Worm (Caenorhabditis elegans): ENCODE results near the gene Y55F3AM.13.

The Y55F3AM.13 gene

DNA sequence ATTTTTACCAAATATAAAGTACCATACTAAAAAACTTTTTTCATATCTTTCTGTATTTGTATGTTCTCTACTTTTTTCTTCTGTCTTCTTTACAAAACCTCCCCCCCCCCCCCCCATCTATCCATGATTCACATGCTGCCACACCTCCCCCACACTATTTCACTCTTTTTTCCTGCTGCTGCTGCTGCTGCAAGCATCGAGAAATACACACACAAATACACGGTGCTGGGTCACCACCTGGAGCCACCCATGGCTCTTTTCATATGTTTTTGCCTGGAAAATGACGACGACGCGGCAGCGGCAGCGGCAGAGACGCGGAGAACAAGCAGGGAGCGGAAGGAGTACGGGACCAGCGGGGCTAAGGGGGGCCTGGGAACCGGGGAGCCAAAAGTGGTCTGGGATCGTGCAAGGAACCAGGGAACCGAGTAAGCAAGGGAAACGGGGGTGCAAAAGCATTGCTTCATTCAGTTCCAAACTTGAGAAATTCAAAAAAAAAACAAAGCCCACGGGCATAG is 12.7 kb upstream of the Y55F3AM.13 start:
- TF ChIP-seq zfh-2 (GFP tag; conservative IDR thresholded peaks at IDR 0.05) (peak; percentile 89), egrh-3 (GFP tag; IDR thresholded peaks at IDR 0.05) (peak; percentile 80; the same call in 1 of the 2 replicates), F39B2.1 (GFP tag; IDR thresholded peaks at IDR 0.05) (no peak), nhr-179 (tag; optimal IDR thresholded peaks at IDR 0.05) (no peak), T07F8.4 (tag; optimal IDR thresholded peaks at IDR 0.05) (no peak), bed-2 (GFP tag; IDR thresholded peaks at IDR 0.05) (no peak), D2030.7 (GFP tag; IDR thresholded peaks at IDR 0.05) (no peak), zim-3 (tag; optimal IDR thresholded peaks at IDR 0.05) (no peak), ztf-3 (GFP tag; optimal IDR thresholded peaks at IDR 0.05) (no peak), pbrm-1 (GFP tag; IDR thresholded peaks at IDR 0.05) (no peak), die-1 (tag; optimal IDR thresholded peaks at IDR 0.05) (no peak), mel-28 (tag; optimal IDR thresholded peaks at IDR 0.05; ENCODE audit: borderline replicate concordance) (no peak), F37B4.10 (GFP tag; IDR thresholded peaks at IDR 0.05) (0 out of 2 replicates have a peak, but pooled peaks have one; percentile 15), madf-8 (GFP tag; conservative IDR thresholded peaks at IDR 0.05) (no peak)

DNA sequence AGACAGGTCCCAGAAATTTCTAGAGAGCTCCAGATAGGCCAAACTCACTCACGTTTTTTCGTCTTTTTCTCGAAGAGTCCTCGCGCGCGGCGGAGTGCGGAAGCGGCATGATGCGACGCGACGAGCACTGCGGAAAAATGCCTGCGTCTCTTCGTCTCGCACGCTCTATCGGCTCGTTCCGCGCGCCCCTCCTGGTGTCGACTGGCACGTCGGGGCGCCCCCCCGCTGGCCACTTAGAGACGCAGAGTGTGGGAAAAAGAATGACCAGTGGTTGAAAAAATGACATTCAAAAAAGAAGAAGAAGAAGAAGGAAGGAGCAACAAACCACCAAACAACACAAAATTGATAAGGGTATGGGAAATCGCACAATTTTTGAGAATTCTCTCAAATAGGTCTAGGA is 11.3 kb upstream of the Y55F3AM.13 start, which contains the start of gene znf-782:
TSS of gene znf-782 (minus strand) at position 96 of the 400 bp plus-strand sequence.
- 0 out of 2 replicates have a peak, but pooled peaks have one; percentile 19 for TF ChIP-seq mcd-1 (GFP tag; IDR thresholded peaks at IDR 0.05)
- peak; percentile 90 for TF ChIP-seq egrh-3 (GFP tag; IDR thresholded peaks at IDR 0.05)
- 0 out of 2 replicates have a peak, but pooled peaks have one; percentile 41 for TF ChIP-seq nfyb-1 (GFP tag; IDR thresholded peaks at IDR 0.05)
- TF ChIP-seq ceh-27 (GFP tag; optimal IDR thresholded peaks at IDR 0.05) = no peak
- no peak for TF ChIP-seq ekl-4 (GFP tag; IDR thresholded peaks at IDR 0.05)
- TF ChIP-seq hmg-1.2 (GFP tag; IDR thresholded peaks at IDR 0.05) = peak; percentile 81
- peak; percentile 49; the same call in 1 of the 2 replicates for TF ChIP-seq dox-1 (GFP tag; IDR thresholded peaks at IDR 0.05)
- peak; percentile 96 for TF ChIP-seq zfh-2 (GFP tag; conservative IDR thresholded peaks at IDR 0.05)
- TF ChIP-seq dpl-1 (GFP tag; optimal IDR thresholded peaks at IDR 0.05) = no peak
- TF ChIP-seq attf-5 (GFP tag; optimal IDR thresholded peaks at IDR 0.05) = peak; percentile 14
- no peak for TF ChIP-seq cebp-1 (GFP tag; IDR thresholded peaks at IDR 0.05)
- peak; percentile 4 for TF ChIP-seq cebp-1 (tag; optimal IDR thresholded peaks at IDR 0.05)
- TF ChIP-seq tbp1 (GFP tag; optimal IDR thresholded peaks at IDR 0.05) = no peak
- no peak for TF ChIP-seq F55B11.4 (tag; optimal IDR thresholded peaks at IDR 0.05; ENCODE audit: borderline replicate concordance, insufficient read depth)
- TF ChIP-seq nhr-80 (tag; optimal IDR thresholded peaks at IDR 0.05) = peak; percentile 68

DNA sequence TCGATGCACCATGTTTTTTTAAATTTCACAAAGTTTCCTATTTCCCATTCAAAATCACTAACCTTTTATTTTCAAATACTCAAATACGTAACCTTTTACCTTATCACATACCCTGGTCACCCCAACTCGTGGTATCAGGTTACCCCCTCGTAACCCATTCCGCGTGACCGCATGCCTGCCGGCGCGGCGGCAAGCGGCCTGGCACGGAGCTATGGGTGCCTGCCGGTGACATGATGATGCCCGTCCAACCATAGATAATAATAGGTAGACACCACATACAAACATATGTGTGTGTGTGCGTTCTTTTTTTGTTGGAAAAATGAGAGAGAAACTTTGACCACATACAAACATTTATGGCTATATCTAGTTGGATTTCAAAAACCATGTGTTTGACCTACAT is 9.5 kb upstream of the Y55F3AM.13 start:
- TF ChIP-seq zfh-2 (GFP tag; conservative IDR thresholded peaks at IDR 0.05) (peak; percentile 71), ccch-3 (GFP tag; optimal IDR thresholded peaks at IDR 0.05) (no peak)

DNA sequence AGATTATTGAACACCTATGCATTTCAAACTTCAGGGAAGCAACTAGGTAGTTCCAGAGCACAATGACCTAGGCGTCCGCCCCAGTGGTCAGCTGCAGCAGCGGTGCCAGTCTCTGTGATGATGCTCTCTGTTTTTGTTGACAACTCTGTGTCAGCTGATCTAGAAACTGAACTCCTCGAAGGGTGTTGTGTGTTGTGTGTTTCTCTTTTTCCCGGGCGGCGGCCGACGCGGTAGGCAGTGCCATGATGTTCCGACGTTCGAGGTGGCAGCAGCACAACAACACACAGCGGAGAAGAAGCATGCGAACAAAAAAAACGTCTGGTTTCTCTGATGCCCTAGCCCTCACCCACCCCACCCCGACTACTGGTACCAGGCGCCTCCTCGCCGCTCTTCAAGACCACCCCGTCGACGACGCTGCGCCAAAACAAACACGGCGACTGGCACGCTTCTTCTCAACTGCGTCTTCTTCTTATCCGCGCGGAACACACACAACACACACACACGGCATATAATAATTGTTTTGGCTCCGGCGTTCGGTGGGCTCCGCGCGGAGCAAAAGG is 8.3 kb upstream of the Y55F3AM.13 start:
- TF ChIP-seq egrh-3 (GFP tag; IDR thresholded peaks at IDR 0.05) = 0 out of 2 replicates have a peak, but pooled peaks have one; percentile 54
- TF ChIP-seq zfh-2 (GFP tag; conservative IDR thresholded peaks at IDR 0.05) = peak; percentile 89
- no peak for TF ChIP-seq dpl-1 (GFP tag; optimal IDR thresholded peaks at IDR 0.05)

DNA sequence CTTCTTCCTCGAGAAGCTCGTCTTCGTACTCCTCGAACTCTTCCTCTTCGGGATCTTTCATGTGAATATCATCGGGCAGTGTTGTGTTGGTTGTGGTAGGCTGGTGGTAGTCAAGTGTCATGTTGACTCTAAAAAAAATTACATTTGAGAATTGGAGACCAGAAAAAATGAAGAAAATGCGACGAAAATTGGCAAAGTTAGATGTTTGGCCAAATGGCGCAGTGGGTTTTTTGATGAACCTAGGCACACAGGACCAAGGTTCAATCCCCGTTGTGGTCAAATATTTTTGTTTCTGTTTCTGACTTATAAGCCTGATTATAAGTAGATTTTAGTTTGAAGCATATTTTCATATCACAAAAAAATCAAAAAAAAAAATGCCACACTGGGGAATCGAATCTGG is 6.9 kb upstream of the Y55F3AM.13 start:
- no peak for TF ChIP-seq sea-2 (GFP tag; IDR thresholded peaks at IDR 0.05)
- no peak for TF ChIP-seq ceh-40 (GFP tag; IDR thresholded peaks at IDR 0.05)
- TF ChIP-seq sptf-2 (GFP tag; optimal IDR thresholded peaks at IDR 0.05) = no peak
- no peak for TF ChIP-seq egrh-3 (GFP tag; IDR thresholded peaks at IDR 0.05)
- TF ChIP-seq chd-7 (tag; optimal IDR thresholded peaks at IDR 0.05) = no peak
- TF ChIP-seq madf-3 (GFP tag; IDR thresholded peaks at IDR 0.05) = no peak
- no peak for TF ChIP-seq rcor-1 (GFP tag; IDR thresholded peaks at IDR 0.05)
- no peak for TF ChIP-seq Y95B8A.8 (GFP tag; IDR thresholded peaks at IDR 0.05)
- TF ChIP-seq ztf-25 (GFP tag; IDR thresholded peaks at IDR 0.05) = no peak
- no peak for TF ChIP-seq atf-7 (tag; optimal IDR thresholded peaks at IDR 0.05)
- TF ChIP-seq ZK185.1 (tag; optimal IDR thresholded peaks at IDR 0.05; ENCODE audit: poor library complexity, severe bottlenecking) = no peak
- peak; percentile 24; the same call in 1 of the 2 replicates for TF ChIP-seq attf-3 (GFP tag; conservative IDR thresholded peaks at IDR 0.05)
- no peak for TF ChIP-seq snpc-1.1 (tag; optimal IDR thresholded peaks at IDR 0.05; ENCODE audit: insufficient read depth)
- TF ChIP-seq hmg-20 (GFP tag; IDR thresholded peaks at IDR 0.05) = no peak
- no peak for TF ChIP-seq repo-1 (tag; optimal IDR thresholded peaks at IDR 0.05)

All from whole organism, young adult.